Worm (Caenorhabditis elegans) whole organism, L2 larva: Measurements from ENCODE around the gene EGAP5.1.

Experiments
- Y55F3AM.14 ChIP-seq: fragments of 200-800 bp; sonication (Bioruptor generic); optimal IDR thresholded peaks from 2 replicates; lab custom pipeline; 2018; ENCODE audit warnings: mild to moderate bottlenecking, missing genetic modification characterization, missing compliant biosample characterization
- blmp-1 ChIP-seq: sonication (generic microtip); optimal IDR thresholded peaks from 2 replicates; lab custom pipeline; 2017; ENCODE audit warnings: missing genetic modification characterization, mild to moderate bottlenecking, missing compliant biosample characterization, antibody characterized with exemption, moderate library complexity; ENCODE audit not compliant: insufficient read depth
- lin-13 ChIP-seq: fragments of 150-350 bp; optimal IDR thresholded peaks from 2 replicates; lab custom pipeline; 2014; ENCODE audit warnings: missing biosample characterization, missing genetic modification reagents, missing genetic modification characterization
- lsy-2 ChIP-seq, 2 experiments: fragments of 150-350 bp in 1 of 2; sonication (generic microtip) in 1 of 2; optimal IDR thresholded peaks; 2 replicates each; lab custom pipeline; 2014 to 2017; ENCODE audit warnings: missing biosample characterization in 2 of 2, missing genetic modification characterization in 2 of 2
- nhr-10 ChIP-seq: sonication (generic microtip); optimal IDR thresholded peaks from 2 replicates; lab custom pipeline; 2017; ENCODE audit warnings: missing biosample characterization, missing genetic modification characterization
- unc-39 ChIP-seq: fragments of 150-350 bp; optimal IDR thresholded peaks from 2 replicates; lab custom pipeline; 2014; ENCODE audit warnings: missing biosample characterization, missing genetic modification characterization
- ztf-11 ChIP-seq: sonication (generic microtip); optimal IDR thresholded peaks from 2 replicates; lab custom pipeline; 2017; ENCODE audit warnings: missing biosample characterization, missing genetic modification characterization
- ztf-4 ChIP-seq: fragments of 150-350 bp; optimal IDR thresholded peaks from 2 replicates; lab custom pipeline; 2014; ENCODE audit warnings: missing biosample characterization, missing genetic modification characterization

DNA sequence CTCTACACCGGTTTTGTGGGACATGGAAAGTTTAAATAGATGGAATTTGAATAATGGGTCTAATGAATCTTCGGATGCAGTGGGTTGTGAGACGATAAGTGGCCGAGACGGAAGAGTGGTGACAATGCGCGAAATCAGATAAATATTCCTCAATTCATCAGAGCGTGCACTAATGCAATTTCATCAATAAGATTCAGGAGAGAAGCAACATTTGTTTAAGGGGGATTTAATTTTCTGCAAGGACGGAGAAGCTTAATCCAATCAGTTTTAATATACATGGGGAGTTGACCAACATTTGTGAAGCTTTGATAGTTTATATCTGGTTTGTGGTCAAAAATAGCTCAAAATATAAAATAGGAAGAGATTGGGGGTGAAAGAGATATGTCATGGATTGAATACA lies 33.4 kb upstream of the EGAP5.1 start:
- TF ChIP-seq nhr-10 (tag; lab: Kevin White, UChicago) (no peak), ztf-4 (tag; lab: Kevin White, UChicago) (no peak), blmp-1 (tag; lab: Kevin White, UChicago) (no peak), unc-39 (tag; lab: Kevin White, UChicago) (no peak), lsy-2 (tag; optimal IDR thresholded peaks at IDR 0.05; lab: Kevin White, UChicago) (no peak), Y55F3AM.14 (GFP tag; lab: Kevin White, UChicago) (no peak), lin-13 (GFP tag; lab: Kevin White, UChicago) (no peak), ztf-11 (tag; lab: Kevin White, UChicago) (no peak)
